Worm (Caenorhabditis elegans): ENCODE results near the gene hlh-26.

The hlh-26 gene

ce11 chrII:5533642-5534041 is at the start of gene hlh-26:
Gene hlh-26 (minus strand): TSS chrII:5533742.
- TF ChIP-seq unc-30 (tag; optimal IDR thresholded peaks at IDR 0.05) = no peak
- no peak for TF ChIP-seq nhr-77 (tag; optimal IDR thresholded peaks at IDR 0.05)
- TF ChIP-seq lin-14 (GFP tag; optimal IDR thresholded peaks at IDR 0.05) = no peak
- no peak for TF ChIP-seq fkh-4 (tag; optimal IDR thresholded peaks at IDR 0.05; ENCODE audit: borderline replicate concordance)
- TF ChIP-seq aly-2 (tag; optimal IDR thresholded peaks at IDR 0.05) = no peak
- TF ChIP-seq rnt-1 (tag; optimal IDR thresholded peaks at IDR 0.05) = no peak
- no peak for TF ChIP-seq hpl-2 (GFP tag; optimal IDR thresholded peaks at IDR 0.05)
- TF ChIP-seq C04F5.9 (tag; optimal IDR thresholded peaks at IDR 0.05) = no peak
- TF ChIP-seq mdl-1 (tag; optimal IDR thresholded peaks at IDR 0.05) = no peak
- no peak for TF ChIP-seq ztf-11 (tag; optimal IDR thresholded peaks at IDR 0.05)
- no peak for TF ChIP-seq isw-1 (GFP tag; IDR thresholded peaks at IDR 0.05)
- no peak for TF ChIP-seq snu-23 (GFP tag; optimal IDR thresholded peaks at IDR 0.05)
- no peak for TF ChIP-seq sup-37 (GFP tag; optimal IDR thresholded peaks at IDR 0.05)
- no peak for TF ChIP-seq nhr-76 (tag; optimal IDR thresholded peaks at IDR 0.05)
- TF ChIP-seq ceh-88 (GFP tag; IDR thresholded peaks at IDR 0.05) = no peak
- no peak for TF ChIP-seq zag-1 (tag; optimal IDR thresholded peaks at IDR 0.05)
- no peak for TF ChIP-seq elt-3 (tag; optimal IDR thresholded peaks at IDR 0.05)
- no peak for TF ChIP-seq ztf-4 (tag; optimal IDR thresholded peaks at IDR 0.05)

ce11 chrII:5582309-5582708 is 48.8 kb upstream of the hlh-26 start, which contains the start of gene T25E4.2:
Gene T25E4.2 (minus strand): TSS chrII:5582409.
- no peak for TF ChIP-seq lin-14 (GFP tag; optimal IDR thresholded peaks at IDR 0.05)
- no peak for TF ChIP-seq lin-35 (GFP tag; optimal IDR thresholded peaks at IDR 0.05)

- no peak for TF ChIP-seq tlp-1 (tag; optimal IDR thresholded peaks at IDR 0.05)
- no peak for TF ChIP-seq pax-3 (tag; optimal IDR thresholded peaks at IDR 0.05)
- no peak for TF ChIP-seq nhr-11 (tag; optimal IDR thresholded peaks at IDR 0.05)
- no peak for TF ChIP-seq hlh-4 (tag; optimal IDR thresholded peaks at IDR 0.05)
- no peak for TF ChIP-seq C04F5.9 (tag; optimal IDR thresholded peaks at IDR 0.05)
- TF ChIP-seq unc-130 (tag; optimal IDR thresholded peaks at IDR 0.05) = no peak
- no peak for TF ChIP-seq nhr-19 (GFP tag; conservative IDR thresholded peaks at IDR 0.05)
- TF ChIP-seq ceh-63 (GFP tag; optimal IDR thresholded peaks at IDR 0.05) = no peak
- no peak for TF ChIP-seq zip-4 (GFP tag; optimal IDR thresholded peaks at IDR 0.05)
- TF ChIP-seq ceh-82 (tag; optimal IDR thresholded peaks at IDR 0.05) = no peak
- no peak for TF ChIP-seq unc-30 (tag; optimal IDR thresholded peaks at IDR 0.05)
- TF ChIP-seq zag-1 (tag; optimal IDR thresholded peaks at IDR 0.05) = no peak
- no peak for TF ChIP-seq fos-1 (tag; optimal IDR thresholded peaks at IDR 0.05)
- TF ChIP-seq efl-3 (GFP tag; optimal IDR thresholded peaks at IDR 0.05) = no peak
- no peak for TF ChIP-seq fkh-4 (tag; optimal IDR thresholded peaks at IDR 0.05; ENCODE audit: borderline replicate concordance)
- no peak for TF ChIP-seq elt-3 (tag; optimal IDR thresholded peaks at IDR 0.05)
- no peak for TF ChIP-seq nhr-84 (tag; optimal IDR thresholded peaks at IDR 0.05)
- no peak for TF ChIP-seq snpc-4 (tag; optimal IDR thresholded peaks at IDR 0.05)
- TF ChIP-seq nhr-76 (tag; optimal IDR thresholded peaks at IDR 0.05) = no peak
- no peak for TF ChIP-seq tbx-2 (tag; optimal IDR thresholded peaks at IDR 0.05)
Measured at ce11 chrII:5579236-5579635, 45.7 kb upstream of the hlh-26 start.

ce11 chrII:5578714-5579113 is 45.2 kb upstream of the hlh-26 start:
- TF ChIP-seq rnt-1 (tag; optimal IDR thresholded peaks at IDR 0.05) (no peak), unc-98 (GFP tag; IDR thresholded peaks at IDR 0.05) (no peak), jun-1 (tag; optimal IDR thresholded peaks at IDR 0.05) (no peak), ceh-63 (GFP tag; optimal IDR thresholded peaks at IDR 0.05) (no peak), ceh-82 (tag; optimal IDR thresholded peaks at IDR 0.05) (no peak), ets-5 (GFP tag; IDR thresholded peaks at IDR 0.05) (no peak), mep-1 (tag; optimal IDR thresholded peaks at IDR 0.05) (no peak), sox-4 (tag; optimal IDR thresholded peaks at IDR 0.05) (no peak), mab-9 (GFP tag; IDR thresholded peaks at IDR 0.05) (no peak), alr-1 (tag; optimal IDR thresholded peaks at IDR 0.05; ENCODE audit: borderline replicate concordance) (no peak), ceh-8 (GFP tag; optimal IDR thresholded peaks at IDR 0.05) (no peak), fkh-4 (tag; optimal IDR thresholded peaks at IDR 0.05; ENCODE audit: borderline replicate concordance) (no peak), pax-3 (tag; optimal IDR thresholded peaks at IDR 0.05) (no peak), fkh-8 (tag; optimal IDR thresholded peaks at IDR 0.05) (no peak), lin-14 (GFP tag; optimal IDR thresholded peaks at IDR 0.05) (no peak), nhr-28 (tag; optimal IDR thresholded peaks at IDR 0.05) (no peak), pag-3 (tag; optimal IDR thresholded peaks at IDR 0.05; ENCODE audit: borderline replicate concordance, insufficient read depth) (no peak), nhr-11 (tag; optimal IDR thresholded peaks at IDR 0.05) (no peak)
